Fruit fly (Drosophila melanogaster): Measurements from ENCODE around the gene Mt2.

Mt2 gene

dm6 chr2L:12103231-12104210 is 7.2 kb downstream of the Mt2 start, which contains the start of the genes Patsas and ThrRS (continued):
- peak; percentile 78 for TF ChIP-seq H2.0 (GFP tag; IDR thresholded peaks at IDR 0.05)
- TF ChIP-seq CG9817 (tag; optimal IDR thresholded peaks at IDR 0.05): peak; percentile 93
- peak; percentile 54 for TF ChIP-seq pzg (GFP tag; optimal IDR thresholded peaks at IDR 0.05)
- no peak for TF ChIP-seq CG14860 (GFP tag; IDR thresholded peaks at IDR 0.05; ENCODE audit: partially characterized antibody)
- TF ChIP-seq CG2199 (GFP tag; IDR thresholded peaks at IDR 0.05): peak; percentile 64; the same call in 1 of the 3 replicates
- peak; percentile 87 for TF ChIP-seq grau (tag; optimal IDR thresholded peaks at IDR 0.05)
- peak; percentile 78 for TF ChIP-seq CG10366 (GFP tag; IDR thresholded peaks at IDR 0.05)
- TF ChIP-seq B-H1 (GFP tag; IDR thresholded peaks at IDR 0.05): peak; percentile 71
- peak; percentile 60 for TF ChIP-seq ab (GFP tag; optimal IDR thresholded peaks at IDR 0.05)
- no peak for TF ChIP-seq eve (GFP tag; optimal IDR thresholded peaks at IDR 0.05)
- TF ChIP-seq pnt (GFP tag; optimal IDR thresholded peaks at IDR 0.05): peak; percentile 71
- peak; percentile 59 for TF ChIP-seq Bdp1 (GFP tag; optimal IDR thresholded peaks at IDR 0.05)
- peak; percentile 79 for TF ChIP-seq E2f2 (GFP tag; IDR thresholded peaks at IDR 0.05)
- TF ChIP-seq CG6689 (GFP tag; IDR thresholded peaks at IDR 0.05): peak; percentile 89
- TF ChIP-seq CG17385 (GFP tag; optimal IDR thresholded peaks at IDR 0.05): peak; percentile 79
- TF ChIP-seq CG16779 (GFP tag; IDR thresholded peaks at IDR 0.05): no peak
- peak; percentile 96 for TF ChIP-seq Abd-B (GFP tag; optimal IDR thresholded peaks at IDR 0.05)
- no peak for TF ChIP-seq ham (GFP tag; IDR thresholded peaks at IDR 0.05)
- TF ChIP-seq E2f1 (GFP tag; IDR thresholded peaks at IDR 0.05): peak; percentile 81
- TF ChIP-seq trem (tag; optimal IDR thresholded peaks at IDR 0.05): peak; percentile 73
- no peak for TF ChIP-seq Gsc (GFP tag; IDR thresholded peaks at IDR 0.05)
- TF ChIP-seq nmo (GFP tag; optimal IDR thresholded peaks at IDR 0.05): peak; percentile 94
- TF ChIP-seq NFAT (GFP tag; IDR thresholded peaks at IDR 0.05): peak; percentile 74
- TF ChIP-seq Tbp (GFP tag; optimal IDR thresholded peaks at IDR 0.05): no peak
- TF ChIP-seq ssp (GFP tag; IDR thresholded peaks at IDR 0.05): peak; percentile 97
- TF ChIP-seq CG8765 (GFP tag; IDR thresholded peaks at IDR 0.05): no peak
- TF ChIP-seq HLH3B (GFP tag; IDR thresholded peaks at IDR 0.05): peak; percentile 81
- no peak for TF ChIP-seq zen2 (GFP tag; IDR thresholded peaks at IDR 0.05; ENCODE audit: partially characterized antibody)
- no peak for TF ChIP-seq hbn (GFP tag; IDR thresholded peaks at IDR 0.05; ENCODE audit: partially characterized antibody)
- peak; percentile 83 for TF ChIP-seq Usf (GFP tag; optimal IDR thresholded peaks at IDR 0.05)
- TF ChIP-seq oc (tag; optimal IDR thresholded peaks at IDR 0.05): no peak
- TF ChIP-seq CG16813 (GFP tag; IDR thresholded peaks at IDR 0.05; ENCODE audit: partially characterized antibody): no peak
- TF ChIP-seq Chrac-16 (GFP tag; optimal IDR thresholded peaks at IDR 0.05): peak; percentile 85
- peak; percentile 92 for TF ChIP-seq Dek (tag; optimal IDR thresholded peaks at IDR 0.05)
- no peak for TF ChIP-seq prd (optimal IDR thresholded peaks at IDR 0.05)
- peak; percentile 98 for TF ChIP-seq prd (GFP tag; IDR thresholded peaks at IDR 0.05)
- TF ChIP-seq CG7839 (tag; optimal IDR thresholded peaks at IDR 0.05): peak; percentile 92
- peak; percentile 89 for TF ChIP-seq CG11504 (tag; optimal IDR thresholded peaks at IDR 0.05)
- TF ChIP-seq Nf-YA (GFP tag; IDR thresholded peaks at IDR 0.05): peak; percentile 64
- TF ChIP-seq CG3838 (GFP tag; optimal IDR thresholded peaks at IDR 0.05): peak; percentile 61
- TF ChIP-seq CG8944 (GFP tag; optimal IDR thresholded peaks at IDR 0.05): peak; percentile 69
- TF ChIP-seq Aef1 (GFP tag; IDR thresholded peaks at IDR 0.05): peak; percentile 86
- peak; percentile 69 for TF ChIP-seq psq (GFP tag; optimal IDR thresholded peaks at IDR 0.05)
- peak; percentile 86 for TF ChIP-seq CG14441 (GFP tag; IDR thresholded peaks at IDR 0.05)
- peak; percentile 86 for TF ChIP-seq CG8924 (tag; optimal IDR thresholded peaks at IDR 0.05)
- TF ChIP-seq pan (optimal IDR thresholded peaks at IDR 0.05): no peak
- TF ChIP-seq pan (GFP tag; optimal IDR thresholded peaks at IDR 0.05 in 1 of 2, IDR thresholded peaks at IDR 0.05 in 1 of 2): peak in 1 of 2 experiments; percentile 90
- no peak for TF ChIP-seq nau (GFP tag; optimal IDR thresholded peaks at IDR 0.05)
- TF ChIP-seq kah (GFP tag; optimal IDR thresholded peaks at IDR 0.05): peak; percentile 37
- peak; percentile 72 for TF ChIP-seq chn (GFP tag; optimal IDR thresholded peaks at IDR 0.05)
